Fruit fly (Drosophila melanogaster) whole organism, embryonic: ENCODE measurements around the gene Uck.

Experiments
- CG10274 ChIP-seq: fragments of 200-800 bp; sonication (Bioruptor generic); optimal IDR thresholded peaks from 3 replicates; lab custom pipeline; 2017; ENCODE audit warnings: missing biosample characterization, mild to moderate bottlenecking, missing genetic modification characterization
- CG11085 ChIP-seq: fragments of 200-800 bp; sonication (Bioruptor generic); IDR thresholded peaks from 2 replicates; pipeline ENCODE4 v1.3.6; 2022; ENCODE audit warnings: missing biosample characterization, missing genetic modification characterization
- CG11398 ChIP-seq: fragments of 200-800 bp; sonication (Bioruptor generic); optimal IDR thresholded peaks from 2 replicates; lab custom pipeline; 2016; ENCODE audit warnings: missing biosample characterization, missing genetic modification characterization
- CG14965 ChIP-seq: fragments of 200-800 bp; sonication (Bioruptor generic); optimal IDR thresholded peaks from 2 replicates; lab custom pipeline; 2016; ENCODE audit warnings: missing biosample characterization, missing genetic modification characterization, borderline replicate concordance
- CG15073 ChIP-seq: fragments of 200-800 bp; sonication (Bioruptor generic); optimal IDR thresholded peaks from 2 replicates; lab custom pipeline; 2016; ENCODE audit warnings: missing biosample characterization, missing genetic modification characterization
- CG15269 ChIP-seq: fragments of 200-800 bp; sonication (Bioruptor generic); optimal IDR thresholded peaks from 2 replicates; lab custom pipeline; 2018; ENCODE audit warnings: missing biosample characterization, mild to moderate bottlenecking, missing genetic modification characterization, moderate library complexity
- CG17328 ChIP-seq: fragments of 200-800 bp; sonication (Bioruptor generic); IDR thresholded peaks from 2 replicates; pipeline ENCODE4 v1.3.6; 2022; ENCODE audit warnings: missing biosample characterization, missing genetic modification characterization
- CG32532 ChIP-seq: fragments of 200-800 bp; sonication (Bioruptor generic); IDR thresholded peaks from 2 replicates; pipeline ENCODE4 v1.3.6; 2022; ENCODE audit warnings: missing biosample characterization, missing genetic modification characterization
- CG34376 ChIP-seq: fragments of 200-800 bp; sonication (Bioruptor generic); optimal IDR thresholded peaks from 2 replicates; lab custom pipeline; 2018; ENCODE audit warnings: missing biosample characterization, mild to moderate bottlenecking, missing genetic modification characterization
- CG6689 ChIP-seq: fragments of 200-800 bp; sonication (Bioruptor generic); IDR thresholded peaks from 2 replicates; pipeline ENCODE4 v1.3.6; 2022; ENCODE audit warnings: missing biosample characterization, missing genetic modification characterization
- CG7987 ChIP-seq: fragments of 200-800 bp; sonication (Bioruptor generic); optimal IDR thresholded peaks from 2 replicates; lab custom pipeline; 2018; ENCODE audit warnings: missing biosample characterization, mild to moderate bottlenecking, missing genetic modification characterization, moderate library complexity
- CG8388 ChIP-seq: fragments of 200-800 bp; sonication (Bioruptor generic); optimal IDR thresholded peaks from 2 replicates; lab custom pipeline; 2019; ENCODE audit warnings: missing biosample characterization, mild to moderate bottlenecking, missing genetic modification characterization, moderate library complexity
- CG8478 ChIP-seq: fragments of >200 bp; optimal IDR thresholded peaks from 2 replicates; lab custom pipeline; 2018
- CG8924 ChIP-seq: fragments of 200-800 bp; optimal IDR thresholded peaks from 3 replicates; lab custom pipeline; 2019; ENCODE audit warnings: missing biosample characterization, mild to moderate bottlenecking, missing genetic modification characterization, moderate library complexity
- CG9727 ChIP-seq: fragments of 200-800 bp; sonication (Bioruptor generic); optimal IDR thresholded peaks from 3 replicates; lab custom pipeline; 2017; ENCODE audit warnings: missing biosample characterization, mild to moderate bottlenecking, missing genetic modification characterization
- Camta ChIP-seq: fragments of 200-800 bp; sonication (Bioruptor generic); optimal IDR thresholded peaks from 2 replicates; lab custom pipeline; 2016; ENCODE audit warnings: missing biosample characterization, missing genetic modification characterization
- CoRest ChIP-seq: fragments of 200-800 bp; sonication (Bioruptor generic); optimal IDR thresholded peaks from 3 replicates; lab custom pipeline; 2018; ENCODE audit warnings: missing biosample characterization, mild to moderate bottlenecking, missing genetic modification characterization, moderate library complexity
- Dip3 ChIP-seq: fragments of 200-800 bp; sonication (Bioruptor generic); optimal IDR thresholded peaks from 3 replicates; lab custom pipeline; 2016; ENCODE audit warnings: missing biosample characterization, missing genetic modification characterization
- Fer1 ChIP-seq: fragments of 200-800 bp; sonication (Bioruptor generic); optimal IDR thresholded peaks from 2 replicates; lab custom pipeline; 2017; ENCODE audit warnings: missing biosample characterization, mild to moderate bottlenecking, missing genetic modification characterization
- Fer2 ChIP-seq: fragments of 200-800 bp; sonication (Bioruptor generic); optimal IDR thresholded peaks from 2 replicates; lab custom pipeline; 2018; ENCODE audit warnings: missing biosample characterization, mild to moderate bottlenecking, missing genetic modification characterization, moderate library complexity
- HLH54F ChIP-seq: fragments of 200-800 bp; sonication (Bioruptor generic); optimal IDR thresholded peaks from 3 replicates; lab custom pipeline; 2016; ENCODE audit warnings: missing biosample characterization, missing genetic modification characterization
- Hr3 ChIP-seq: fragments of 200-800 bp; sonication (Bioruptor generic); optimal IDR thresholded peaks from 3 replicates; lab custom pipeline; 2016; ENCODE audit warnings: missing biosample characterization, missing genetic modification characterization
- Lpt ChIP-seq: fragments of >200 bp; optimal IDR thresholded peaks from 2 replicates; lab custom pipeline; 2018; ENCODE audit warnings: missing biosample characterization, missing genetic modification characterization
- Med ChIP-seq: fragments of 200-800 bp; sonication (Bioruptor generic); peaks from one replicate; lab custom pipeline; 2016; ENCODE audit warnings: missing biosample characterization, missing genetic modification characterization, mild to moderate bottlenecking, inconsistent platforms, moderate library complexity
- Mrtf ChIP-seq: fragments of 200-800 bp; sonication (Bioruptor generic); IDR thresholded peaks from 3 replicates; pipeline ENCODE4 v1.3.6; 2022; ENCODE audit warnings: missing biosample characterization, missing genetic modification characterization
- NK7.1 ChIP-seq: fragments of 200-800 bp; sonication (Bioruptor generic); optimal IDR thresholded peaks from 3 replicates; lab custom pipeline; 2016; ENCODE audit warnings: missing biosample characterization, missing genetic modification characterization
- PHDP ChIP-seq: fragments of 200-800 bp; sonication (Bioruptor generic); optimal IDR thresholded peaks from 3 replicates; lab custom pipeline; 2018; ENCODE audit warnings: missing biosample characterization, mild to moderate bottlenecking, missing genetic modification characterization, moderate library complexity
- Sin3A ChIP-seq: fragments of >200 bp; optimal IDR thresholded peaks from 2 replicates; lab custom pipeline; 2018
- Spps ChIP-seq: fragments of 200-800 bp; sonication (Bioruptor generic); optimal IDR thresholded peaks from 2 replicates; lab custom pipeline; 2018; ENCODE audit warnings: missing biosample characterization, mild to moderate bottlenecking, missing genetic modification characterization
- Ssrp ChIP-seq: fragments of 200-800 bp; sonication (Bioruptor generic); optimal IDR thresholded peaks from 2 replicates; lab custom pipeline; 2018; ENCODE audit warnings: missing biosample characterization, mild to moderate bottlenecking, missing genetic modification characterization, moderate library complexity
- ash1 ChIP-seq: fragments of 200-800 bp; sonication (Bioruptor generic); optimal IDR thresholded peaks from 2 replicates; lab custom pipeline; 2018; ENCODE audit warnings: missing biosample characterization, mild to moderate bottlenecking, missing genetic modification characterization
- bowl ChIP-seq: fragments of 200-800 bp; sonication (Bioruptor generic); IDR thresholded peaks from 2 replicates; pipeline ENCODE4 v1.3.6; 2022; ENCODE audit warnings: missing biosample characterization, missing genetic modification characterization
- cas ChIP-seq: fragments of 200-800 bp; sonication (Bioruptor generic); IDR thresholded peaks from 2 replicates; pipeline ENCODE4 v1.3.6; 2022; ENCODE audit warnings: missing biosample characterization, missing genetic modification characterization
- chm ChIP-seq: fragments of 200-800 bp; sonication (Bioruptor generic); IDR thresholded peaks from 2 replicates; pipeline ENCODE4 v1.3.6; 2022; ENCODE audit warnings: missing biosample characterization, missing genetic modification characterization
- chn ChIP-seq: fragments of 200-800 bp; sonication (Bioruptor generic); optimal IDR thresholded peaks from 2 replicates; lab custom pipeline; 2016; ENCODE audit warnings: missing biosample characterization, missing genetic modification characterization
- dan ChIP-seq: fragments of 200-800 bp; sonication (Bioruptor generic); IDR thresholded peaks from 2 replicates; pipeline ENCODE4 v1.3.6; 2022; ENCODE audit warnings: missing biosample characterization, missing genetic modification characterization
- gcm2 ChIP-seq: fragments of 200-800 bp; sonication (Bioruptor generic); optimal IDR thresholded peaks from 2 replicates; lab custom pipeline; 2016; ENCODE audit warnings: missing biosample characterization, missing genetic modification characterization
- gt ChIP-seq: fragments of 200-800 bp; sonication (Bioruptor generic); IDR thresholded peaks from 2 replicates; pipeline ENCODE4 v1.3.6; 2022; ENCODE audit warnings: missing biosample characterization, missing genetic modification characterization
- inv ChIP-seq: fragments of 200-800 bp; sonication (Bioruptor generic); IDR thresholded peaks from 2 replicates; pipeline ENCODE4 v1.3.6; 2022; ENCODE audit warnings: missing biosample characterization, missing genetic modification characterization; ENCODE audit not compliant: partially characterized antibody
- luna ChIP-seq: fragments of 200-800 bp; sonication (Bioruptor generic); optimal IDR thresholded peaks from 2 replicates; lab custom pipeline; 2016; ENCODE audit warnings: missing biosample characterization, missing genetic modification characterization
- org-1 ChIP-seq: fragments of 200-800 bp; sonication (Bioruptor generic); optimal IDR thresholded peaks from 2 replicates; lab custom pipeline; 2017; ENCODE audit warnings: missing biosample characterization, missing genetic modification characterization
- psq ChIP-seq: fragments of 200-800 bp; sonication (Bioruptor generic); optimal IDR thresholded peaks from 2 replicates; lab custom pipeline; 2017; ENCODE audit warnings: missing biosample characterization, missing genetic modification characterization
- rib ChIP-seq: fragments of 200-800 bp; sonication (Bioruptor generic); IDR thresholded peaks from 2 replicates; pipeline ENCODE4 v1.3.6; 2022; ENCODE audit warnings: missing biosample characterization, missing genetic modification characterization
- sd ChIP-seq: fragments of 200-800 bp; sonication (Bioruptor generic); optimal IDR thresholded peaks from 3 replicates; lab custom pipeline; 2018; ENCODE audit warnings: missing biosample characterization, mild to moderate bottlenecking, missing genetic modification characterization, moderate library complexity
- sens ChIP-seq: fragments of 200-800 bp; sonication (Bioruptor generic); peaks from one replicate; lab custom pipeline; 2016; ENCODE audit warnings: missing biosample characterization, missing genetic modification characterization
- sens-2 ChIP-seq: fragments of 200-800 bp; sonication (Bioruptor generic); IDR thresholded peaks from 2 replicates; pipeline ENCODE4 v1.3.6; 2022; ENCODE audit warnings: missing biosample characterization, missing genetic modification characterization
- slp2 ChIP-seq: fragments of 200-800 bp; sonication (Bioruptor generic); optimal IDR thresholded peaks from 2 replicates; lab custom pipeline; 2016; ENCODE audit warnings: missing biosample characterization, missing genetic modification characterization
- so ChIP-seq: fragments of 200-800 bp; sonication (Bioruptor generic); IDR thresholded peaks from 3 replicates; pipeline ENCODE4 v1.3.6; 2022; ENCODE audit warnings: missing biosample characterization, missing genetic modification characterization
- tx ChIP-seq: fragments of 200-800 bp; sonication (Bioruptor generic); optimal IDR thresholded peaks from 2 replicates; lab custom pipeline; 2016; ENCODE audit warnings: missing biosample characterization, missing genetic modification characterization
- usp ChIP-seq: fragments of >200 bp; optimal IDR thresholded peaks from 2 replicates; lab custom pipeline; 2017; ENCODE audit warnings: missing biosample characterization, missing genetic modification characterization
- zfh1 ChIP-seq: fragments of 200-800 bp; sonication (Bioruptor generic); IDR thresholded peaks from 3 replicates; pipeline ENCODE4 v1.3.6; 2022; ENCODE audit warnings: missing biosample characterization, missing genetic modification characterization

The Uck gene

dm6 chr3R:24294784-24295555, 5.0 kb downstream of the Uck start, which contains the start of gene crb (continued):
- TF ChIP-seq Camta (GFP tag; lab: Kevin White, UChicago) (peak; percentile 44), Hr3 (GFP tag; lab: Kevin White, UChicago) (peak; percentile 36), CG9727 (peak; percentile 59), CG7987 (GFP tag; lab: Kevin White, UChicago) (peak; percentile 58), dan (GFP tag; lab: Robert Waterston, UW) (no peak), gt (GFP tag; lab: Robert Waterston, UW) (no peak), CG32532 (GFP tag; lab: Robert Waterston, UW) (peak; percentile 64), PHDP (tag; lab: Kevin White, UChicago) (peak; percentile 31), CG15073 (no peak), CG11398 (GFP tag; lab: Kevin White, UChicago) (no peak), HLH54F (peak; percentile 33), CG15269 (tag; lab: Kevin White, UChicago) (peak; percentile 60), inv (peak; percentile 40; the same call in 1 of the 2 replicates), Sin3A (no peak), CG14965 (GFP tag; lab: Kevin White, UChicago) (no peak), sens-2 (GFP tag; lab: Robert Waterston, UW) (0 out of 2 replicates have a peak, but pooled peaks have one; percentile 28), Mrtf (GFP tag; lab: Robert Waterston, UW) (no peak), slp2 (GFP tag; lab: Kevin White, UChicago) (no peak), CG6689 (peak; percentile 38; the same call in 1 of the 2 replicates), chm (GFP tag; lab: Robert Waterston, UW) (peak; percentile 71), CG8478 (no peak), psq (GFP tag; lab: Kevin White, UChicago) (no peak), Fer2 (tag; lab: Kevin White, UChicago) (no peak), Dip3 (GFP tag; lab: Kevin White, UChicago) (peak; percentile 38), Spps (tag; lab: Kevin White, UChicago) (no peak), luna (no peak), Ssrp (tag; lab: Kevin White, UChicago) (no peak), Fer1 (GFP tag; lab: Kevin White, UChicago) (peak; percentile 58), CG8924 (tag; lab: Kevin White, UChicago) (peak; percentile 33), cas (GFP tag; lab: Robert Waterston, UW) (no peak), ash1 (GFP tag; lab: Kevin White, UChicago) (peak; percentile 27), CG34376 (GFP tag; lab: Kevin White, UChicago) (peak; percentile 61), sens (GFP tag; lab: Kevin White, UChicago) (peak; percentile 92), rib (peak; percentile 80), Med (GFP tag; lab: Kevin White, UChicago) (peak; percentile 95), sd (tag; lab: Kevin White, UChicago) (peak; percentile 56), NK7.1 (no peak), bowl (GFP tag; lab: Robert Waterston, UW) (no peak), CG10274 (no peak), tx (GFP tag; lab: Kevin White, UChicago) (no peak), CG8388 (GFP tag; lab: Kevin White, UChicago) (peak; percentile 14), CG17328 (GFP tag; lab: Robert Waterston, UW) (0 out of 2 replicates have a peak, but pooled peaks have one; percentile 42), zfh1 (GFP tag; lab: Robert Waterston, UW) (peak; percentile 67; the same call in 2 of the 3 replicates), CoRest (tag; lab: Kevin White, UChicago) (peak; percentile 54), gcm2 (GFP tag; lab: Kevin White, UChicago) (peak; percentile 17), CG11085 (GFP tag; lab: Robert Waterston, UW) (no peak), org-1 (GFP tag; lab: Kevin White, UChicago) (peak; percentile 18), usp (GFP tag; lab: Kevin White, UChicago) (no peak), chn (peak; percentile 59), so (GFP tag; lab: Robert Waterston, UW) (peak; percentile 57; the same call in 1 of the 3 replicates), Lpt (no peak)
